Worm (Caenorhabditis elegans) whole organism, mixed stage, embryonic: Measurements from ENCODE around the gene gst-1.

Experiments used
- ces-1 ChIP-seq: fragments of 150-350 bp; optimal IDR thresholded peaks from 2 replicates; lab custom pipeline; 2014; ENCODE audit warnings: missing biosample characterization, missing genetic modification reagents, missing genetic modification characterization
- elt-1 ChIP-seq: sonication (generic microtip); optimal IDR thresholded peaks from 2 replicates; lab custom pipeline; 2017; ENCODE audit warnings: missing genetic modification characterization, mild to moderate bottlenecking, missing compliant biosample characterization, antibody characterized with exemption, moderate library complexity, borderline replicate concordance; ENCODE audit not compliant: insufficient read depth
- lsy-2 ChIP-seq: fragments of 150-350 bp; optimal IDR thresholded peaks from 2 replicates; lab custom pipeline; 2014; ENCODE audit warnings: missing biosample characterization, missing genetic modification characterization
- mab-5 ChIP-seq: fragments of 150-350 bp; optimal IDR thresholded peaks from 2 replicates; lab custom pipeline; 2014; ENCODE audit warnings: missing biosample characterization, missing genetic modification characterization
- mep-1 ChIP-seq: fragments of 150-350 bp; optimal IDR thresholded peaks from 2 replicates; lab custom pipeline; 2017; ENCODE audit warnings: missing biosample characterization, missing genetic modification reagents, missing genetic modification characterization, inconsistent platforms
- nhr-12 ChIP-seq: fragments of 150-350 bp; optimal IDR thresholded peaks from 2 replicates; lab custom pipeline; 2014; ENCODE audit warnings: missing biosample characterization, missing genetic modification characterization
- nhr-76 ChIP-seq: sonication (generic microtip); optimal IDR thresholded peaks from 2 replicates; lab custom pipeline; 2017; ENCODE audit warnings: missing biosample characterization, missing genetic modification characterization
- pha-4 ChIP-seq: fragments of 150-350 bp; optimal IDR thresholded peaks from 2 replicates; lab custom pipeline; 2018; ENCODE audit warnings: missing biosample characterization, missing genetic modification reagents, missing genetic modification characterization
- snpc-4 ChIP-seq: fragments of 150-350 bp; optimal IDR thresholded peaks from 2 replicates; lab custom pipeline; 2014; ENCODE audit warnings: missing biosample characterization, missing genetic modification characterization
- unc-39 ChIP-seq: fragments of 150-350 bp; optimal IDR thresholded peaks from 2 replicates; lab custom pipeline; 2014; ENCODE audit warnings: missing biosample characterization, missing genetic modification characterization
- unc-62 ChIP-seq: fragments of 150-350 bp; optimal IDR thresholded peaks from 2 replicates; lab custom pipeline; 2014; ENCODE audit warnings: missing biosample characterization, missing genetic modification reagents, missing genetic modification characterization
- ztf-11 ChIP-seq: fragments of 150-350 bp; optimal IDR thresholded peaks from 2 replicates; lab custom pipeline; 2014; ENCODE audit warnings: missing biosample characterization, missing genetic modification characterization

DNA sequence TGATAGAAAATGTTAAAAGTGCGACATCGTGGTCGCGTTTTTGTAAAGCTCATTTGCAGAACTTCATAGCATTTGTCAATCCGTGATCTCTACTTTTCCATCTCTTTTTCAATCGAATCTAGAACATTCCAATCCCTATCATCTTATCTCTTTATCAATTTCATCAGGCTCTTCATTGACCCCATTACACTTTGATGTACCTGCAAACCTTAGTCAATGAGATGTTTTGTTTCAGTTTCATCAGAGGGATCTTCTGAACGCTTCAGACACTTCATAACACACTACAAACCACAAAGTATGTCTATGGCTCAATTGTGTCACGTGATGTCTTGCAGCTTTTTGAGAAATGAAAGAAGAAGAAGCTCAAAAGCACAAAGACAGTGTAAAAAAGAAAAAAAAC is 24.0 kb downstream of the gst-1 start:
- TF ChIP-seq ztf-11 (tag; lab: Kevin White, UChicago): no peak
- TF ChIP-seq pha-4 (tag; lab: Kevin White, UChicago): no peak
- no peak for TF ChIP-seq lsy-2 (tag; lab: Kevin White, UChicago)
- TF ChIP-seq elt-1 (tag; lab: Kevin White, UChicago): no peak
- TF ChIP-seq snpc-4 (tag; lab: Kevin White, UChicago): no peak
- TF ChIP-seq ces-1 (GFP tag; lab: Kevin White, UChicago): no peak
- TF ChIP-seq nhr-76: no peak
- TF ChIP-seq mab-5 (tag; lab: Kevin White, UChicago): no peak
- no peak for TF ChIP-seq unc-39 (tag; lab: Kevin White, UChicago)
- TF ChIP-seq unc-62 (GFP tag; lab: Kevin White, UChicago): peak; percentile 54
- no peak for TF ChIP-seq mep-1 (tag; lab: Kevin White, UChicago)
- TF ChIP-seq nhr-12 (tag; lab: Kevin White, UChicago): no peak
